Fruit fly (Drosophila melanogaster) whole organism, embryonic: ENCODE results near the gene mad2.

Experiments used
- Atf3 ChIP-seq: fragments of 200-800 bp; sonication (Bioruptor generic); optimal IDR thresholded peaks from 3 replicates; lab custom pipeline; 2016; ENCODE audit warnings: missing biosample characterization, missing genetic modification characterization
- CG1233 ChIP-seq: fragments of 200-800 bp; sonication (Bioruptor generic); optimal IDR thresholded peaks from 4 replicates; lab custom pipeline; 2018; ENCODE audit warnings: missing biosample characterization, mild to moderate bottlenecking, missing genetic modification characterization
- CG12659 ChIP-seq: fragments of 200-800 bp; sonication (Bioruptor generic); optimal IDR thresholded peaks from 3 replicates; lab custom pipeline; 2017; ENCODE audit warnings: mild to moderate bottlenecking, missing biosample characterization, missing genetic modification reagents, missing genetic modification characterization
- CG14050 ChIP-seq: fragments of 200-800 bp; sonication (Bioruptor generic); IDR thresholded peaks from 3 replicates; pipeline ENCODE4 v1.3.6; 2022; ENCODE audit warnings: missing biosample characterization, missing genetic modification characterization
- CG1602 ChIP-seq: fragments of 200-800 bp; sonication (Bioruptor generic); optimal IDR thresholded peaks from 3 replicates; lab custom pipeline; 2016; ENCODE audit warnings: missing biosample characterization, missing genetic modification characterization
- CG1647 ChIP-seq: fragments of 200-800 bp; sonication (Bioruptor generic); optimal IDR thresholded peaks from 3 replicates; lab custom pipeline; 2016; ENCODE audit warnings: missing biosample characterization, missing genetic modification characterization
- CG1832 ChIP-seq: fragments of 200-800 bp; sonication (Bioruptor generic); optimal IDR thresholded peaks from 2 replicates; lab custom pipeline; 2017; ENCODE audit warnings: missing biosample characterization, mild to moderate bottlenecking, missing genetic modification characterization, inconsistent platforms
- CG2678 ChIP-seq: fragments of 200-800 bp; sonication (Bioruptor generic); optimal IDR thresholded peaks from 3 replicates; lab custom pipeline; 2019; ENCODE audit warnings: missing biosample characterization, mild to moderate bottlenecking, missing genetic modification characterization, moderate library complexity
- CG3065 ChIP-seq: fragments of 200-800 bp; sonication (Bioruptor generic); optimal IDR thresholded peaks from 2 replicates; lab custom pipeline; 2016; ENCODE audit warnings: missing biosample characterization, missing genetic modification characterization
- CG33557 ChIP-seq: fragments of 200-800 bp; sonication (Bioruptor generic); optimal IDR thresholded peaks from 2 replicates; lab custom pipeline; 2019; ENCODE audit warnings: missing biosample characterization, mild to moderate bottlenecking, missing genetic modification characterization, moderate library complexity
- CG6683 ChIP-seq: fragments of 200-800 bp; sonication (Bioruptor generic); optimal IDR thresholded peaks from 2 replicates; lab custom pipeline; 2017; ENCODE audit warnings: missing biosample characterization, mild to moderate bottlenecking, missing genetic modification characterization, missing genetic modification reagents
- CG6813 ChIP-seq: fragments of 200-800 bp; sonication (Bioruptor generic); optimal IDR thresholded peaks from 2 replicates; lab custom pipeline; 2017; ENCODE audit warnings: missing biosample characterization, missing genetic modification characterization, mild to moderate bottlenecking, moderate library complexity, missing genetic modification reagents
- CG8359 ChIP-seq: fragments of 200-800 bp; sonication (Bioruptor generic); optimal IDR thresholded peaks from 2 replicates; lab custom pipeline; 2017; ENCODE audit warnings: missing biosample characterization, mild to moderate bottlenecking, missing genetic modification characterization, borderline replicate concordance
- Dek ChIP-seq: fragments of 200-800 bp; sonication (Bioruptor generic); optimal IDR thresholded peaks from 3 replicates; lab custom pipeline; 2019; ENCODE audit warnings: missing biosample characterization, mild to moderate bottlenecking, missing genetic modification characterization, moderate library complexity
- Dref ChIP-seq: fragments of 200-800 bp; sonication (Bioruptor generic); IDR thresholded peaks from 2 replicates; pipeline ENCODE4 v1.3.6; 2022; ENCODE audit warnings: missing biosample characterization, missing genetic modification characterization
- Drgx ChIP-seq: fragments of 200-800 bp; sonication (Bioruptor generic); IDR thresholded peaks from 2 replicates; pipeline ENCODE4 v1.3.6; 2022; ENCODE audit warnings: missing biosample characterization, missing genetic modification characterization
- H2.0 ChIP-seq: fragments of 200-800 bp; sonication (Bioruptor generic); IDR thresholded peaks from 2 replicates; pipeline ENCODE4 v1.3.6; 2022; ENCODE audit warnings: missing biosample characterization, missing genetic modification characterization
- Kr ChIP-seq: fragments of 200-800 bp; sonication (Bioruptor generic); optimal IDR thresholded peaks from 2 replicates; lab custom pipeline; 2017; ENCODE audit warnings: missing biosample characterization, mild to moderate bottlenecking, missing genetic modification characterization
- Lpt ChIP-seq: fragments of >200 bp; optimal IDR thresholded peaks from 2 replicates; lab custom pipeline; 2018; ENCODE audit warnings: missing biosample characterization, missing genetic modification characterization
- Med ChIP-seq: fragments of 200-800 bp; sonication (Bioruptor generic); peaks from one replicate; lab custom pipeline; 2016; ENCODE audit warnings: missing biosample characterization, missing genetic modification characterization, mild to moderate bottlenecking, inconsistent platforms, moderate library complexity
- Mrtf ChIP-seq: fragments of 200-800 bp; sonication (Bioruptor generic); IDR thresholded peaks from 3 replicates; pipeline ENCODE4 v1.3.6; 2022; ENCODE audit warnings: missing biosample characterization, missing genetic modification characterization
- NfI ChIP-seq: fragments of 200-800 bp; sonication (Bioruptor generic); optimal IDR thresholded peaks from 3 replicates; lab custom pipeline; 2018; ENCODE audit warnings: missing biosample characterization, mild to moderate bottlenecking, missing genetic modification characterization, moderate library complexity
- Optix ChIP-seq: fragments of 200-800 bp; sonication (Bioruptor generic); IDR thresholded peaks from 3 replicates; pipeline ENCODE4 v1.3.6; 2022; ENCODE audit warnings: missing biosample characterization, missing genetic modification characterization
- PHDP ChIP-seq: fragments of 200-800 bp; sonication (Bioruptor generic); optimal IDR thresholded peaks from 3 replicates; lab custom pipeline; 2018; ENCODE audit warnings: missing biosample characterization, mild to moderate bottlenecking, missing genetic modification characterization, moderate library complexity
- YL-1 ChIP-seq: fragments of 200-800 bp; sonication (Bioruptor generic); optimal IDR thresholded peaks from 3 replicates; lab custom pipeline; 2017; ENCODE audit warnings: missing biosample characterization, mild to moderate bottlenecking, missing genetic modification characterization
- al ChIP-seq: fragments of 200-800 bp; sonication (Bioruptor generic); IDR thresholded peaks from 2 replicates; pipeline ENCODE4 v1.3.6; 2022; ENCODE audit warnings: missing biosample characterization, missing genetic modification characterization
- bab2 ChIP-seq: fragments of 200-800 bp; sonication (Bioruptor generic); optimal IDR thresholded peaks from 2 replicates; lab custom pipeline; 2016; ENCODE audit warnings: missing biosample characterization, missing genetic modification characterization
- br ChIP-seq: fragments of >200 bp; optimal IDR thresholded peaks from 2 replicates; lab custom pipeline; 2017
- btn ChIP-seq: fragments of 200-800 bp; sonication (Bioruptor generic); optimal IDR thresholded peaks from 2 replicates; lab custom pipeline; 2016; ENCODE audit warnings: missing biosample characterization, missing genetic modification characterization
- dimm ChIP-seq: fragments of 200-800 bp; sonication (Bioruptor generic); IDR thresholded peaks from 2 replicates; pipeline ENCODE4 v1.3.6; 2022; ENCODE audit warnings: missing biosample characterization, missing genetic modification characterization
- dpn ChIP-seq, 2 experiments: fragments of 200-800 bp; sonication (Bioruptor generic); optimal IDR thresholded peaks; 3 replicates each; lab custom pipeline; 2016; ENCODE audit warnings: missing biosample characterization in 2 of 2, missing genetic modification characterization in 2 of 2
- eve ChIP-seq, 2 experiments: fragments of >200 bp; optimal IDR thresholded peaks; 2 replicates each; lab custom pipeline; 2017; ENCODE audit warnings: missing biosample characterization in 2 of 2, missing genetic modification characterization in 2 of 2
- fd96Cb ChIP-seq: fragments of 200-800 bp; sonication (Bioruptor generic); optimal IDR thresholded peaks from 2 replicates; lab custom pipeline; 2018; ENCODE audit warnings: missing biosample characterization, mild to moderate bottlenecking, missing genetic modification characterization, moderate library complexity
- ftz-f1 ChIP-seq: fragments of 200-800 bp; sonication (Bioruptor generic); optimal IDR thresholded peaks from 2 replicates; lab custom pipeline; 2016; ENCODE audit warnings: missing biosample characterization, missing genetic modification characterization
- gce ChIP-seq: fragments of 200-800 bp; sonication (Bioruptor generic); IDR thresholded peaks from 3 replicates; pipeline ENCODE4 v1.3.6; 2022; ENCODE audit warnings: missing biosample characterization, missing genetic modification characterization
- gfzf ChIP-seq: fragments of 200-800 bp; sonication (Bioruptor generic); optimal IDR thresholded peaks from 2 replicates; lab custom pipeline; 2016; ENCODE audit warnings: missing biosample characterization, mild to moderate bottlenecking, missing genetic modification characterization, moderate library complexity
- grn ChIP-seq: fragments of 200-800 bp; sonication (Bioruptor generic); optimal IDR thresholded peaks from 3 replicates; lab custom pipeline; 2017; ENCODE audit warnings: missing biosample characterization, missing genetic modification characterization
- jing ChIP-seq: fragments of 200-800 bp; sonication (Bioruptor generic); optimal IDR thresholded peaks from 2 replicates; lab custom pipeline; 2018; ENCODE audit warnings: missing biosample characterization, mild to moderate bottlenecking, missing genetic modification characterization
- jumu ChIP-seq: fragments of 200-800 bp; sonication (Bioruptor generic); optimal IDR thresholded peaks from 3 replicates; lab custom pipeline; 2016; ENCODE audit warnings: missing biosample characterization, missing genetic modification characterization
- otp ChIP-seq: fragments of 200-800 bp; sonication (Bioruptor generic); IDR thresholded peaks from 3 replicates; pipeline ENCODE4, ENCODE4 v1.3.6; 2022; ENCODE audit warnings: missing biosample characterization, missing genetic modification characterization
- pb ChIP-seq: fragments of 200-800 bp; sonication (Bioruptor generic); optimal IDR thresholded peaks from 3 replicates; lab custom pipeline; 2016; ENCODE audit warnings: missing biosample characterization, missing genetic modification characterization
- phol ChIP-seq: fragments of 200-800 bp; sonication (Bioruptor generic); optimal IDR thresholded peaks from 3 replicates; lab custom pipeline; 2018; ENCODE audit warnings: missing biosample characterization, mild to moderate bottlenecking, missing genetic modification characterization, moderate library complexity
- pita ChIP-seq: fragments of 200-800 bp; sonication (Bioruptor generic); optimal IDR thresholded peaks from 2 replicates; lab custom pipeline; 2017; ENCODE audit warnings: missing biosample characterization, mild to moderate bottlenecking, missing genetic modification characterization
- psq ChIP-seq: fragments of 200-800 bp; sonication (Bioruptor generic); optimal IDR thresholded peaks from 2 replicates; lab custom pipeline; 2017; ENCODE audit warnings: missing biosample characterization, missing genetic modification characterization
- shn ChIP-seq: fragments of 200-800 bp; sonication (Bioruptor generic); optimal IDR thresholded peaks from 3 replicates; lab custom pipeline; 2016; ENCODE audit warnings: missing biosample characterization, missing genetic modification characterization
- sna ChIP-seq: fragments of 200-800 bp; sonication (Bioruptor generic); IDR thresholded peaks from 2 replicates; pipeline ENCODE4 v1.3.6; 2022; ENCODE audit warnings: missing biosample characterization, missing genetic modification characterization; ENCODE audit not compliant: partially characterized antibody
- sqz ChIP-seq: fragments of 200-800 bp; sonication (Bioruptor generic); optimal IDR thresholded peaks from 3 replicates; lab custom pipeline; 2018; ENCODE audit warnings: missing biosample characterization, mild to moderate bottlenecking, missing genetic modification characterization
- stwl ChIP-seq: fragments of 200-800 bp; sonication (Bioruptor generic); optimal IDR thresholded peaks from 3 replicates; lab custom pipeline; 2018; ENCODE audit warnings: missing biosample characterization, mild to moderate bottlenecking, missing genetic modification characterization, moderate library complexity
- ttk ChIP-seq: fragments of 200-800 bp; sonication (Bioruptor generic); IDR thresholded peaks from 2 replicates; pipeline ENCODE4 v2.1.2; 2022; ENCODE audit warnings: missing biosample characterization, missing genetic modification characterization
- unpg ChIP-seq: fragments of 200-800 bp; sonication (Bioruptor generic); optimal IDR thresholded peaks from 3 replicates; lab custom pipeline; 2018; ENCODE audit warnings: missing biosample characterization, mild to moderate bottlenecking, missing genetic modification characterization, moderate library complexity

mad2 gene

dm6 chr3L:5768532-5769497, 44.1 kb downstream of the mad2 start, which contains the start of the genes Ppat-Dpck and scny (continued):
- peak; percentile 95 for TF ChIP-seq sna (GFP tag; lab: Robert Waterston, UW)
- TF ChIP-seq CG8359 (GFP tag; lab: Kevin White, UChicago), result no peak
- no peak for TF ChIP-seq H2.0 (GFP tag; lab: Robert Waterston, UW)
- no peak for TF ChIP-seq jing (GFP tag; lab: Kevin White, UChicago)
- no peak for TF ChIP-seq dimm (GFP tag; lab: Robert Waterston, UW)
- no peak for TF ChIP-seq PHDP (tag; lab: Kevin White, UChicago)
- no peak for TF ChIP-seq btn (GFP tag; lab: Kevin White, UChicago)
- no peak for TF ChIP-seq shn (GFP tag; lab: Kevin White, UChicago)
- peak; percentile 75 for TF ChIP-seq CG12659 (GFP tag; lab: Kevin White, UChicago)
- no peak for TF ChIP-seq CG1233 (GFP tag; lab: Kevin White, UChicago)
- TF ChIP-seq CG6813 (GFP tag; lab: Kevin White, UChicago), result no peak
- TF ChIP-seq Med (GFP tag; lab: Kevin White, UChicago), result peak; percentile 72
- no peak for TF ChIP-seq CG3065 (GFP tag; lab: Kevin White, UChicago)
- TF ChIP-seq CG1602 (GFP tag; lab: Kevin White, UChicago), result no peak
- no peak for TF ChIP-seq Kr (GFP tag; lab: Kevin White, UChicago)
- no peak for TF ChIP-seq Dek (tag; lab: Kevin White, UChicago)
- TF ChIP-seq ttk (GFP tag; lab: Robert Waterston, UW), result no peak
- no peak for TF ChIP-seq fd96Cb
- TF ChIP-seq eve (GFP tag; optimal IDR thresholded peaks at IDR 0.05; lab: Kevin White, UChicago), result no peak
- 0 out of 2 replicates have a peak, but pooled peaks have one; percentile 8 for TF ChIP-seq Drgx
- TF ChIP-seq CG6683 (GFP tag; lab: Kevin White, UChicago), result no peak
- no peak for TF ChIP-seq otp (GFP tag; lab: Robert Waterston, UW)
- TF ChIP-seq Dref, result peak; percentile 62
- TF ChIP-seq grn, result peak; percentile 54
- peak; percentile 23 for TF ChIP-seq jumu (GFP tag; lab: Kevin White, UChicago)
- TF ChIP-seq Mrtf (GFP tag; lab: Robert Waterston, UW), result no peak
- no peak for TF ChIP-seq CG2678
- no peak for TF ChIP-seq br (lab: Kevin White, UChicago)
- TF ChIP-seq CG1832 (GFP tag; lab: Kevin White, UChicago), result no peak
- TF ChIP-seq dpn (GFP tag; optimal IDR thresholded peaks at IDR 0.05; lab: Kevin White, UChicago), result no peak
- TF ChIP-seq Lpt (GFP tag; lab: Kevin White, UChicago), result no peak
- no peak for TF ChIP-seq Atf3 (GFP tag; lab: Kevin White, UChicago)
- TF ChIP-seq psq (GFP tag; lab: Kevin White, UChicago), result peak; percentile 99
- peak; percentile 80 for TF ChIP-seq YL-1 (GFP tag; lab: Kevin White, UChicago)
- TF ChIP-seq CG33557 (GFP tag; lab: Kevin White, UChicago), result peak; percentile 35
- peak; percentile 48 for TF ChIP-seq ftz-f1
- TF ChIP-seq sqz (GFP tag; lab: Kevin White, UChicago), result no peak
- TF ChIP-seq Optix, result no peak
- TF ChIP-seq CG14050 (GFP tag; lab: Robert Waterston, UW), result no peak
- no peak for TF ChIP-seq pita
- no peak for TF ChIP-seq NfI (GFP tag; lab: Kevin White, UChicago)
- peak; percentile 67 for TF ChIP-seq phol
- no peak for TF ChIP-seq CG1647 (GFP tag; lab: Kevin White, UChicago)
- TF ChIP-seq gce, result no peak
- peak; percentile 89 for TF ChIP-seq gfzf
- TF ChIP-seq unpg, result peak; percentile 40
- no peak for TF ChIP-seq al (GFP tag; lab: Robert Waterston, UW)
- TF ChIP-seq stwl (tag; lab: Kevin White, UChicago), result peak; percentile 58
- TF ChIP-seq pb (GFP tag; lab: Kevin White, UChicago), result no peak
- TF ChIP-seq bab2 (GFP tag; lab: Kevin White, UChicago), result no peak
